Fruit fly (Drosophila melanogaster) whole organism, embryonic: ENCODE measurements around the gene CG7781.

Experiments used
- Ada2b ChIP-seq: fragments of 200-800 bp; sonication (Bioruptor generic); IDR thresholded peaks from 2 replicates; pipeline ENCODE4 v1.3.6; 2022; ENCODE audit warnings: missing biosample characterization, missing genetic modification characterization
- Blimp-1 ChIP-seq: fragments of 200-800 bp; sonication (Bioruptor generic); optimal IDR thresholded peaks from 3 replicates; lab custom pipeline; 2018; ENCODE audit warnings: missing biosample characterization, missing genetic modification characterization, mild to moderate bottlenecking, moderate library complexity, missing genetic modification reagents
- CG11456 ChIP-seq: fragments of 200-800 bp; sonication (Bioruptor generic); IDR thresholded peaks from 3 replicates; pipeline ENCODE4 v1.3.6; 2022; ENCODE audit warnings: missing biosample characterization, missing genetic modification characterization
- CG11504 ChIP-seq: fragments of 200-800 bp; sonication (Bioruptor generic); optimal IDR thresholded peaks from 3 replicates; lab custom pipeline; 2019; ENCODE audit warnings: missing biosample characterization, mild to moderate bottlenecking, missing genetic modification characterization, moderate library complexity
- CG11695 ChIP-seq: fragments of 200-800 bp; sonication (Bioruptor generic); IDR thresholded peaks from 3 replicates; pipeline ENCODE4 v1.3.6; 2022; ENCODE audit warnings: missing biosample characterization, missing genetic modification characterization
- CG13894 ChIP-seq: fragments of 200-800 bp; sonication (Bioruptor generic); optimal IDR thresholded peaks from 3 replicates; lab custom pipeline; 2018; ENCODE audit warnings: missing biosample characterization, mild to moderate bottlenecking, missing genetic modification characterization, moderate library complexity
- CG16813 ChIP-seq: fragments of 200-800 bp; sonication (Bioruptor generic); IDR thresholded peaks from 3 replicates; pipeline ENCODE4 v1.3.6; 2022; ENCODE audit warnings: missing biosample characterization, missing genetic modification characterization; ENCODE audit not compliant: partially characterized antibody
- CG17385 ChIP-seq: fragments of 200-800 bp; sonication (Bioruptor generic); optimal IDR thresholded peaks from 3 replicates; lab custom pipeline; 2018; ENCODE audit warnings: missing biosample characterization, mild to moderate bottlenecking, missing genetic modification characterization
- CG17829 ChIP-seq: fragments of 200-800 bp; optimal IDR thresholded peaks from 2 replicates; lab custom pipeline; 2019; ENCODE audit warnings: missing biosample characterization, mild to moderate bottlenecking, missing genetic modification characterization, moderate library complexity
- CG17912 ChIP-seq: fragments of 200-800 bp; sonication (Bioruptor generic); optimal IDR thresholded peaks from 2 replicates; lab custom pipeline; 2018; ENCODE audit warnings: missing biosample characterization, mild to moderate bottlenecking, missing genetic modification characterization
- CG18619 ChIP-seq: fragments of 200-800 bp; sonication (Bioruptor generic); optimal IDR thresholded peaks from 3 replicates; lab custom pipeline; 2017; ENCODE audit warnings: missing biosample characterization, mild to moderate bottlenecking, missing genetic modification characterization
- CG2678 ChIP-seq: fragments of 200-800 bp; sonication (Bioruptor generic); optimal IDR thresholded peaks from 3 replicates; lab custom pipeline; 2019; ENCODE audit warnings: missing biosample characterization, mild to moderate bottlenecking, missing genetic modification characterization, moderate library complexity
- CG30431 ChIP-seq: fragments of 200-800 bp; sonication (Bioruptor generic); optimal IDR thresholded peaks from 2 replicates; lab custom pipeline; 2017; ENCODE audit warnings: missing biosample characterization, missing genetic modification characterization
- CG31224 ChIP-seq: fragments of 200-800 bp; sonication (Bioruptor generic); IDR thresholded peaks from 2 replicates; pipeline ENCODE4 v1.3.6; 2022; ENCODE audit warnings: missing biosample characterization, missing genetic modification characterization
- CG3281 ChIP-seq: fragments of 200-800 bp; sonication (Bioruptor generic); optimal IDR thresholded peaks from 3 replicates; lab custom pipeline; 2017; ENCODE audit warnings: missing biosample characterization, mild to moderate bottlenecking, missing genetic modification characterization
- CG34422 ChIP-seq: fragments of 200-800 bp; sonication (Bioruptor generic); IDR thresholded peaks from 3 replicates; pipeline ENCODE4 v1.3.6; 2022; ENCODE audit warnings: missing biosample characterization, missing genetic modification characterization
- D ChIP-seq, 2 experiments: fragments of 200-800 bp in 1 of 2; fragments of >200 bp in 1 of 2; sonication (Bioruptor generic) in 1 of 2; optimal IDR thresholded peaks; 2 replicates in 1 of 2; 3 replicates in 1 of 2; lab custom pipeline; 2017; ENCODE audit warnings: mild to moderate bottlenecking in 1 of 2, missing biosample characterization in 1 of 2, missing genetic modification characterization in 1 of 2, missing genetic modification reagents in 1 of 2
- Doc3 ChIP-seq: fragments of 200-800 bp; sonication (Bioruptor generic); IDR thresholded peaks from 3 replicates; pipeline ENCODE4 v1.3.6; 2022; ENCODE audit warnings: missing biosample characterization, missing genetic modification characterization; ENCODE audit not compliant: partially characterized antibody
- H15 ChIP-seq: fragments of 200-800 bp; sonication (Bioruptor generic); IDR thresholded peaks from 3 replicates; pipeline ENCODE4 v1.3.6; 2022; ENCODE audit warnings: missing biosample characterization, missing genetic modification characterization
- HHEX ChIP-seq: fragments of 200-800 bp; sonication (Bioruptor generic); optimal IDR thresholded peaks from 3 replicates; lab custom pipeline; 2017; ENCODE audit warnings: missing biosample characterization, mild to moderate bottlenecking, missing genetic modification characterization, missing genetic modification reagents
- Hsf ChIP-seq: fragments of 200-800 bp; sonication (Bioruptor generic); optimal IDR thresholded peaks from 3 replicates; lab custom pipeline; 2016; ENCODE audit warnings: missing biosample characterization, missing genetic modification characterization
- Lim3 ChIP-seq: fragments of 200-800 bp; sonication (Bioruptor generic); IDR thresholded peaks from 2 replicates; pipeline ENCODE4 v1.3.6; 2022; ENCODE audit warnings: missing biosample characterization, missing genetic modification characterization
- Neu2 ChIP-seq: fragments of 200-800 bp; sonication (Bioruptor generic); optimal IDR thresholded peaks from 3 replicates; lab custom pipeline; 2016; ENCODE audit warnings: missing biosample characterization, missing genetic modification characterization, borderline replicate concordance
- PHDP ChIP-seq: fragments of 200-800 bp; sonication (Bioruptor generic); optimal IDR thresholded peaks from 3 replicates; lab custom pipeline; 2018; ENCODE audit warnings: missing biosample characterization, mild to moderate bottlenecking, missing genetic modification characterization, moderate library complexity
- Ptx1 ChIP-seq: fragments of 200-800 bp; sonication (Bioruptor generic); IDR thresholded peaks from 2 replicates; pipeline ENCODE4 v1.3.6; 2022; ENCODE audit warnings: missing biosample characterization, missing genetic modification characterization
- Xrp1 ChIP-seq: fragments of 200-800 bp; sonication (Bioruptor generic); IDR thresholded peaks from 2 replicates; pipeline ENCODE4 v1.3.6; 2022; ENCODE audit warnings: missing biosample characterization, missing genetic modification characterization
- ato ChIP-seq: fragments of 200-800 bp; sonication (Bioruptor generic); IDR thresholded peaks from 2 replicates; pipeline ENCODE4 v1.3.6; 2022; ENCODE audit warnings: missing biosample characterization, missing genetic modification characterization; ENCODE audit not compliant: partially characterized antibody
- bsh ChIP-seq, 2 experiments: fragments of 200-800 bp; sonication (Bioruptor generic); optimal IDR thresholded peaks; 2 replicates each; lab custom pipeline; 2017 to 2018; ENCODE audit warnings: mild to moderate bottlenecking in 2 of 2, missing biosample characterization in 2 of 2, missing genetic modification characterization in 2 of 2, moderate library complexity in 1 of 2
- ci ChIP-seq: fragments of 200-800 bp; sonication (Bioruptor generic); IDR thresholded peaks from 3 replicates; pipeline ENCODE4 v1.3.6; 2022; ENCODE audit warnings: missing biosample characterization, missing genetic modification characterization
- dmrt11E ChIP-seq: fragments of 200-800 bp; sonication (Bioruptor generic); optimal IDR thresholded peaks from 3 replicates; lab custom pipeline; 2018; ENCODE audit warnings: missing biosample characterization, mild to moderate bottlenecking, missing genetic modification characterization, moderate library complexity
- ems ChIP-seq: fragments of 200-800 bp; sonication (Bioruptor generic); optimal IDR thresholded peaks from 3 replicates; lab custom pipeline; 2016; ENCODE audit warnings: missing biosample characterization, missing genetic modification characterization
- ewg ChIP-seq: fragments of 200-800 bp; sonication (Bioruptor generic); optimal IDR thresholded peaks from 3 replicates; lab custom pipeline; 2017; ENCODE audit warnings: mild to moderate bottlenecking, missing biosample characterization, missing genetic modification reagents, missing genetic modification characterization
- grau ChIP-seq: fragments of 200-800 bp; optimal IDR thresholded peaks from 3 replicates; lab custom pipeline; 2019; ENCODE audit warnings: missing biosample characterization, mild to moderate bottlenecking, missing genetic modification characterization, moderate library complexity
- gt ChIP-seq: fragments of 200-800 bp; sonication (Bioruptor generic); IDR thresholded peaks from 2 replicates; pipeline ENCODE4 v1.3.6; 2022; ENCODE audit warnings: missing biosample characterization, missing genetic modification characterization
- lola ChIP-seq, 3 experiments: fragments of >200 bp in 2 of 3; fragments of 200-800 bp in 1 of 3; sonication (Bioruptor generic) in 1 of 3; optimal IDR thresholded peaks; 2 replicates each; lab custom pipeline; 2017 to 2019; ENCODE audit warnings: missing biosample characterization in 3 of 3, missing genetic modification characterization in 3 of 3, mild to moderate bottlenecking in 1 of 3, moderate library complexity in 1 of 3
- nmo ChIP-seq: fragments of 200-800 bp; sonication (Bioruptor generic); optimal IDR thresholded peaks from 2 replicates; lab custom pipeline; 2018; ENCODE audit warnings: missing biosample characterization, mild to moderate bottlenecking, missing genetic modification characterization, moderate library complexity
- onecut ChIP-seq: fragments of 200-800 bp; sonication (Bioruptor generic); IDR thresholded peaks from 2 replicates; pipeline ENCODE4 v1.3.6; 2022; ENCODE audit warnings: missing biosample characterization, missing genetic modification characterization
- p53 ChIP-seq: fragments of 200-800 bp; sonication (Bioruptor generic); optimal IDR thresholded peaks from 2 replicates; lab custom pipeline; 2016; ENCODE audit warnings: missing biosample characterization, missing genetic modification characterization
- prd ChIP-seq, 3 experiments: fragments of >200 bp in 2 of 3; fragments of 200-800 bp in 1 of 3; sonication (Bioruptor generic) in 1 of 3; optimal IDR thresholded peaks in 2 of 3; IDR thresholded peaks in 1 of 3; 2 replicates in 2 of 3; 3 replicates in 1 of 3; pipeline versions ENCODE4 v1.3.6 to Lab custom; 2017 to 2022; ENCODE audit warnings: missing biosample characterization in 1 of 3, missing genetic modification characterization in 1 of 3
- schlank ChIP-seq: fragments of 200-800 bp; sonication (Bioruptor generic); optimal IDR thresholded peaks from 2 replicates; lab custom pipeline; 2018; ENCODE audit warnings: missing biosample characterization, mild to moderate bottlenecking, missing genetic modification characterization
- sisA ChIP-seq: fragments of 200-800 bp; sonication (Bioruptor generic); IDR thresholded peaks from 2 replicates; pipeline ENCODE4 v1.3.6; 2022; ENCODE audit warnings: missing biosample characterization, missing genetic modification characterization
- sna ChIP-seq: fragments of 200-800 bp; sonication (Bioruptor generic); IDR thresholded peaks from 2 replicates; pipeline ENCODE4 v1.3.6; 2022; ENCODE audit warnings: missing biosample characterization, missing genetic modification characterization; ENCODE audit not compliant: partially characterized antibody
- ssp ChIP-seq: fragments of 200-800 bp; sonication (Bioruptor generic); IDR thresholded peaks from 2 replicates; pipeline ENCODE4 v1.3.6; 2022; ENCODE audit warnings: missing biosample characterization, missing genetic modification characterization
- sug ChIP-seq: fragments of 200-800 bp; optimal IDR thresholded peaks from 2 replicates; lab custom pipeline; 2019; ENCODE audit warnings: missing biosample characterization, mild to moderate bottlenecking, missing genetic modification characterization, moderate library complexity
- tgo ChIP-seq: fragments of 200-800 bp; sonication (Bioruptor generic); IDR thresholded peaks from 3 replicates; pipeline ENCODE4 v1.3.6; 2022; ENCODE audit warnings: missing biosample characterization, missing genetic modification characterization
- tin ChIP-seq: fragments of 200-800 bp; sonication (Bioruptor generic); optimal IDR thresholded peaks from 3 replicates; lab custom pipeline; 2016; ENCODE audit warnings: missing biosample characterization, missing genetic modification characterization
- zfh1 ChIP-seq: fragments of 200-800 bp; sonication (Bioruptor generic); IDR thresholded peaks from 3 replicates; pipeline ENCODE4 v1.3.6; 2022; ENCODE audit warnings: missing biosample characterization, missing genetic modification characterization

CG7781 gene

DNA sequence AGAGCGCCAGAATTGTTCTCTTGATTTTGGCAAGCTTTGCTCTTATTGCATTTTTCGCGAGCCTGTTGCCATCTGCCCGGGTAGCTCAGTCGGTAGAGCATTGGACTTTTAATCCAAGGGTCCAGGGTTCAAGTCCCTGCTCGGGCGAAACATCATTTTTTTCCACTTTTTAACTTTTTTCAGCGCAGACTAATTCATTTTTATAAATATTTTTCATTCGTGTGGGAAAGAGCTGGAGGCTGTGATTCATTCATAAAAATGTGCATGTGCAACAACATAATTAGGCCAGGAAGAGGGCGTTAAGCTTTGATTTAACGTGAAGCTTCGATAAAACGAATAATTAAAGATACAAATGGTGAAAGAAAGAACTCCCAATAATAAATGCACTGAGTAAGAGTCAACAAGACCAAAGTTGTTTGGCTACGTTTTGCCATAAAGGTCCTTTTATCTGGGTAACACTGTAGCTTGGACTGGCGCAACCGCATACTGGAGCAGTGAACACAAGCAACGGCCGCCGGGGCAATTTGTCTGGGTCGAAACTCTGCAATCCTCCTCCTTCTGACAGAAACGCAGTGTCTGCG, 34.5 kb downstream of the CG7781 start (continued):
- TF ChIP-seq ewg, result peak; percentile 17
- no peak for TF ChIP-seq CG31224 (GFP tag; lab: Robert Waterston, UW)
- TF ChIP-seq Hsf (GFP tag; lab: Kevin White, UChicago), result peak; percentile 16
- TF ChIP-seq CG16813 (GFP tag; lab: Robert Waterston, UW), result 0 out of 3 replicates have a peak, but pooled peaks have one; percentile 12
- no peak for TF ChIP-seq schlank (tag; lab: Kevin White, UChicago)
- TF ChIP-seq Neu2 (GFP tag; lab: Kevin White, UChicago), result no peak
- peak; percentile 15 for TF ChIP-seq CG17385 (GFP tag; lab: Kevin White, UChicago)
- peak; percentile 44 for TF ChIP-seq tin (GFP tag; lab: Kevin White, UChicago)
- TF ChIP-seq Xrp1 (GFP tag; lab: Robert Waterston, UW), result peak; percentile 35; the same call in 1 of the 2 replicates
- no peak for TF ChIP-seq CG11695 (GFP tag; lab: Robert Waterston, UW)
- TF ChIP-seq p53 (GFP tag; lab: Kevin White, UChicago), result no peak
- TF ChIP-seq Doc3, result no peak
- TF ChIP-seq ci (GFP tag; lab: Robert Waterston, UW), result peak; percentile 69; the same call in 2 of the 3 replicates
- 0 out of 2 replicates have a peak, but pooled peaks have one; percentile 16 for TF ChIP-seq Ada2b
- peak; percentile 36 for TF ChIP-seq CG2678 (tag; lab: Kevin White, UChicago)
- no peak for TF ChIP-seq CG18619 (GFP tag; lab: Kevin White, UChicago)
- TF ChIP-seq CG17829 (tag; lab: Kevin White, UChicago), result peak; percentile 7
- peak; percentile 15 for TF ChIP-seq Blimp-1 (GFP tag; lab: Kevin White, UChicago)
- TF ChIP-seq HHEX (GFP tag; lab: Kevin White, UChicago), result no peak
- 0 out of 2 replicates have a peak, but pooled peaks have one; percentile 39 for TF ChIP-seq onecut (GFP tag; lab: Robert Waterston, UW)
- TF ChIP-seq CG3281, result no peak
- peak; percentile 8 for TF ChIP-seq PHDP (tag; lab: Kevin White, UChicago)
- TF ChIP-seq prd (optimal IDR thresholded peaks at IDR 0.05; lab: Kevin White, UChicago), result no peak
- peak; percentile 41; the same call in 1 of the 3 replicates for TF ChIP-seq prd (GFP tag; IDR thresholded peaks at IDR 0.05; lab: Robert Waterston, UW)
- TF ChIP-seq zfh1 (GFP tag; lab: Robert Waterston, UW), result 0 out of 3 replicates have a peak, but pooled peaks have one; percentile 22
- TF ChIP-seq gt (GFP tag; lab: Robert Waterston, UW), result no peak
- peak in 1 of 3 experiments; percentile 12 for TF ChIP-seq lola (GFP tag; optimal IDR thresholded peaks at IDR 0.05; lab: Kevin White, UChicago)
- TF ChIP-seq tgo (GFP tag; lab: Robert Waterston, UW), result no peak
- no peak for TF ChIP-seq D (optimal IDR thresholded peaks at IDR 0.05; lab: Kevin White, UChicago)
- peak; percentile 5 for TF ChIP-seq D (GFP tag; optimal IDR thresholded peaks at IDR 0.05; lab: Kevin White, UChicago)
- TF ChIP-seq ato, result no peak
- 0 out of 3 replicates have a peak, but pooled peaks have one; percentile 14 for TF ChIP-seq H15 (GFP tag; lab: Robert Waterston, UW)
- peak; percentile 43 to 61 for TF ChIP-seq bsh (GFP tag; optimal IDR thresholded peaks at IDR 0.05; lab: Kevin White, UChicago)
- TF ChIP-seq CG11504 (tag; lab: Kevin White, UChicago), result peak; percentile 42
- TF ChIP-seq ems (GFP tag; lab: Kevin White, UChicago), result no peak
- peak; percentile 39 for TF ChIP-seq dmrt11E (tag; lab: Kevin White, UChicago)
- TF ChIP-seq Ptx1 (GFP tag; lab: Robert Waterston, UW), result peak; percentile 31; the same call in 1 of the 2 replicates
- no peak for TF ChIP-seq sna
- no peak for TF ChIP-seq ssp (GFP tag; lab: Robert Waterston, UW)
- no peak for TF ChIP-seq CG13894 (tag; lab: Kevin White, UChicago)
- TF ChIP-seq CG30431, result peak; percentile 30
- peak; percentile 57; the same call in 1 of the 2 replicates for TF ChIP-seq sisA (GFP tag; lab: Robert Waterston, UW)
- TF ChIP-seq grau (tag; lab: Kevin White, UChicago), result peak; percentile 76
- no peak for TF ChIP-seq CG17912 (GFP tag; lab: Kevin White, UChicago)
- 0 out of 3 replicates have a peak, but pooled peaks have one; percentile 43 for TF ChIP-seq CG34422 (GFP tag; lab: Robert Waterston, UW)
- TF ChIP-seq sug (tag; lab: Kevin White, UChicago), result no peak
- TF ChIP-seq Lim3 (GFP tag; lab: Robert Waterston, UW), result no peak
- peak; percentile 15 for TF ChIP-seq nmo (GFP tag; lab: Kevin White, UChicago)
- 0 out of 3 replicates have a peak, but pooled peaks have one; percentile 13 for TF ChIP-seq CG11456 (GFP tag; lab: Robert Waterston, UW)
